Worm (Caenorhabditis elegans) whole organism, late embryonic: ENCODE measurements around the gene F40F9.3.

ENCODE experiments used
- C08G9.2 ChIP-seq: sonication (generic microtip); optimal IDR thresholded peaks from 2 replicates; lab custom pipeline; 2016; ENCODE audit warnings: mild to moderate bottlenecking, missing genetic modification characterization, moderate library complexity, missing compliant biosample characterization
- ama-1 ChIP-seq: fragments of 150-350 bp; optimal IDR thresholded peaks from 2 replicates; lab custom pipeline; 2014
- ceh-31 ChIP-seq: sonication (generic microtip); optimal IDR thresholded peaks from 2 replicates; lab custom pipeline; 2016; ENCODE audit warnings: missing genetic modification characterization, missing compliant biosample characterization
- elt-2 ChIP-seq: sonication (generic microtip); optimal IDR thresholded peaks from 2 replicates; lab custom pipeline; 2016; ENCODE audit warnings: missing genetic modification reagents, missing genetic modification characterization, missing compliant biosample characterization
- fkh-10 ChIP-seq: fragments of 150-350 bp; optimal IDR thresholded peaks from 2 replicates; lab custom pipeline; 2014; ENCODE audit warnings: missing biosample characterization, missing genetic modification reagents, missing genetic modification characterization
- fkh-6 ChIP-seq: sonication (generic microtip); optimal IDR thresholded peaks from 2 replicates; lab custom pipeline; 2016; ENCODE audit warnings: missing genetic modification characterization, missing compliant biosample characterization
- hlh-13 ChIP-seq: fragments of 200-800 bp; sonication (Bioruptor generic); optimal IDR thresholded peaks from 2 replicates; lab custom pipeline; 2018; ENCODE audit warnings: mild to moderate bottlenecking, missing genetic modification characterization, missing compliant biosample characterization
- hlh-30 ChIP-seq: sonication (generic microtip); optimal IDR thresholded peaks from 2 replicates; lab custom pipeline; 2017; ENCODE audit warnings: antibody characterized with exemption, missing genetic modification characterization, missing compliant biosample characterization; ENCODE audit not compliant: insufficient read depth
- nfya-1 ChIP-seq: sonication (generic microtip); optimal IDR thresholded peaks from 2 replicates; lab custom pipeline; 2017; ENCODE audit warnings: missing genetic modification characterization, mild to moderate bottlenecking, missing compliant biosample characterization, antibody characterized with exemption, moderate library complexity
- pag-3 ChIP-seq: sonication (generic microtip); optimal IDR thresholded peaks from 2 replicates; lab custom pipeline; 2016; ENCODE audit warnings: missing compliant biosample characterization, missing genetic modification characterization, borderline replicate concordance
- pha-2 ChIP-seq: sonication (generic microtip); optimal IDR thresholded peaks from 2 replicates; lab custom pipeline; 2017; ENCODE audit warnings: mild to moderate bottlenecking, missing genetic modification characterization, missing compliant biosample characterization
- pha-4 ChIP-seq: fragments of 150-350 bp; optimal IDR thresholded peaks from 2 replicates; lab custom pipeline; 2018; ENCODE audit warnings: missing biosample characterization, missing genetic modification reagents, missing genetic modification characterization
- syd-9 ChIP-seq: sonication (generic microtip); optimal IDR thresholded peaks from 2 replicates; lab custom pipeline; 2016; ENCODE audit warnings: mild to moderate bottlenecking, missing genetic modification characterization, moderate library complexity, missing compliant biosample characterization
- unc-86 ChIP-seq: sonication (generic microtip); optimal IDR thresholded peaks from 2 replicates; lab custom pipeline; 2016; ENCODE audit warnings: missing genetic modification characterization, missing compliant biosample characterization

DNA sequence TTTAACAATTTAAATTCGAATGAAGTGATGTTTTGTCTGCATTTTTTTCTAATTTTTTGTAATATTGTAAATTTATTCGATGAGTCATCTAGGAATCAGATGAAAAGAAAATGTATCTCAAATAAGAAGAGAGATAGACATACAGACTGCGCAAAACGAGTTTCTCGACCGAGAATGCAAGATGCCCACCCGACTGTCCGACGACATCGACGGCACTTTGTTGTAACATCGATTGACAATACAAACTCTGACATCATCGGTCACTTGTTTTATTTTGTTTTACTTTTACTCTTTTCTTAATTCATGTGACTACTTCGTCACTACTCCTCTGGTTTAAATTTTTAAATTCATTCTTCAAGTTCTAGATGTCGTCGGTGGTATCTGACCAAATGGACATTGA is 25.8 kb downstream of the F40F9.3 start, which contains the start of gene sta-2:
- TF ChIP-seq pha-4 (no peak), ceh-31 (tag; lab: Kevin White, UChicago) (no peak), ama-1 (lab: Kevin White, UChicago) (no peak), elt-2 (tag; lab: Kevin White, UChicago) (no peak), unc-86 (tag; lab: Kevin White, UChicago) (no peak), hlh-13 (no peak), fkh-10 (GFP tag; lab: Kevin White, UChicago) (no peak), pag-3 (tag; lab: Kevin White, UChicago) (no peak), fkh-6 (tag; lab: Kevin White, UChicago) (no peak), pha-2 (tag; lab: Kevin White, UChicago) (no peak), nfya-1 (tag; lab: Kevin White, UChicago) (no peak), C08G9.2 (no peak), hlh-30 (no peak), syd-9 (tag; lab: Kevin White, UChicago) (no peak)
